Worm (Caenorhabditis elegans): ENCODE data around the gene C24H11.2.
"Not testable (repeated sequence)": the region's sequence is repeated elsewhere in the genome, so short reads cannot be mapped to it uniquely, and the experiment has no call there.

Gene C24H11.2

ce11 chrIII:11792295-11793256 lies at the start of gene C24H11.2:
Gene C24H11.2 (minus strand): TSS chrIII:11792345.
- TF ChIP-seq spr-1 (tag; optimal IDR thresholded peaks at IDR 0.05) (peak; percentile 54), nhr-111 (GFP tag; optimal IDR thresholded peaks at IDR 0.05) (peak; percentile 69), zfp-3 (GFP tag; conservative IDR thresholded peaks at IDR 0.05) (peak; percentile 60; the same call in 1 of the 2 replicates), zfp-2 (tag; optimal IDR thresholded peaks at IDR 0.05) (peak; percentile 45), madf-9 (GFP tag; conservative IDR thresholded peaks at IDR 0.05) (peak; percentile 88), nhr-77 (tag; optimal IDR thresholded peaks at IDR 0.05) (peak; percentile 18), daf-16 (GFP tag; optimal IDR thresholded peaks at IDR 0.05) (peak; percentile 59 to 85), daf-16 (tag; optimal IDR thresholded peaks at IDR 0.05) (peak; percentile 75), mes-2 (tag; optimal IDR thresholded peaks at IDR 0.05; ENCODE audit: poor library complexity, severe bottlenecking) (peak; percentile 76), F10B5.3 (tag; optimal IDR thresholded peaks at IDR 0.05) (peak; percentile 44), lir-3 (tag; optimal IDR thresholded peaks at IDR 0.05) (peak; percentile 34), nhr-28 (tag; optimal IDR thresholded peaks at IDR 0.05) (peak; percentile 1), ceh-44 (GFP tag; IDR thresholded peaks at IDR 0.05) (peak; percentile 65; the same call in 1 of the 2 replicates), set-16 (GFP tag; IDR thresholded peaks at IDR 0.05) (peak; percentile 53), hmg-1.1 (GFP tag; IDR thresholded peaks at IDR 0.05) (peak; percentile 85), F44E2.7 (GFP tag; IDR thresholded peaks at IDR 0.05) (0 out of 2 replicates have a peak, but pooled peaks have one; percentile 46), aha-1 (tag) (peak; percentile 61), saeg-2 (GFP tag; IDR thresholded peaks at IDR 0.05) (peak; percentile 76; the same call in 1 of the 2 replicates), lim-7 (GFP tag; IDR thresholded peaks at IDR 0.05) (peak; percentile 92), ceh-20 (GFP tag; IDR thresholded peaks at IDR 0.05) (peak; percentile 62; the same call in 1 of the 2 replicates), nhr-42 (GFP tag; IDR thresholded peaks at IDR 0.05) (peak; percentile 73), dmd-6 (GFP tag; IDR thresholded peaks at IDR 0.05) (peak; percentile 65), vab-7 (GFP tag; IDR thresholded peaks at IDR 0.05) (peak; percentile 77), php-3 (GFP tag; IDR thresholded peaks at IDR 0.05) (peak; percentile 74), lin-13 (GFP tag; optimal IDR thresholded peaks at IDR 0.05) (peak; percentile 37), spr-3 (GFP tag; optimal IDR thresholded peaks at IDR 0.05) (peak; percentile 56), mep-1 (tag; optimal IDR thresholded peaks at IDR 0.05) (peak; percentile 54), lin-1 (GFP tag; IDR thresholded peaks at IDR 0.05) (peak; percentile 84), D1046.2 (GFP tag; IDR thresholded peaks at IDR 0.05) (peak; percentile 90), snpc-1.2 (GFP tag; IDR thresholded peaks at IDR 0.05) (peak; percentile 79), lin-29 (GFP tag; IDR thresholded peaks at IDR 0.05) (peak; percentile 65), mxl-2 (GFP tag; conservative IDR thresholded peaks at IDR 0.05) (peak; percentile 75), madf-5 (GFP tag; IDR thresholded peaks at IDR 0.05) (peak in 1 of 2 experiments; percentile 87; a peak in 1 of 4 replicates), lin-38 (GFP tag; IDR thresholded peaks at IDR 0.05) (peak; percentile 83), nhr-48 (tag; optimal IDR thresholded peaks at IDR 0.05) (peak; percentile 17), pha-4 (GFP tag; IDR thresholded peaks at IDR 0.05) (peak; percentile 91), T26A8.4 (GFP tag; IDR thresholded peaks at IDR 0.05) (peak; percentile 87), Y48G9A.11 (GFP tag; IDR thresholded peaks at IDR 0.05) (peak; percentile 47; the same call in 1 of the 2 replicates), unc-130 (GFP tag; optimal IDR thresholded peaks at IDR 0.05) (peak; percentile 1), zip-11 (GFP tag; IDR thresholded peaks at IDR 0.05) (peak; percentile 50; the same call in 1 of the 2 replicates), gei-8 (GFP tag; optimal IDR thresholded peaks at IDR 0.05) (peak; percentile 30), dpl-1 (GFP tag; optimal IDR thresholded peaks at IDR 0.05) (peak; percentile 23), dmd-9 (GFP tag; IDR thresholded peaks at IDR 0.05) (peak; percentile 60), mdt-29 (GFP tag; IDR thresholded peaks at IDR 0.05) (0 out of 2 replicates have a peak, but pooled peaks have one; percentile 21), arid-1 (GFP tag; conservative IDR thresholded peaks at IDR 0.05) (peak; percentile 74), Y105C5A.15 (GFP tag; IDR thresholded peaks at IDR 0.05) (peak; percentile 73), hif-1 (tag; optimal IDR thresholded peaks at IDR 0.05) (peak in 1 of 2 experiments; percentile 34)
- TF ChIP-seq pha-4 (tag; optimal IDR thresholded peaks at IDR 0.05): not testable (repeated sequence)

Measured in whole organism, L4 larva.